Worm (Caenorhabditis elegans) whole organism, L4 larva: ENCODE results near the gene C24H10.2.

ENCODE experiments used
- D1046.2 ChIP-seq: fragments of 200-800 bp; sonication (Bioruptor generic); IDR thresholded peaks from 2 replicates; pipeline ENCODE4 v1.3.6; 2022; ENCODE audit warnings: missing genetic modification characterization, missing compliant biosample characterization
- ceh-32 ChIP-seq: sonication (generic microtip); optimal IDR thresholded peaks from 2 replicates; lab custom pipeline; 2016; ENCODE audit warnings: mild to moderate bottlenecking, missing genetic modification characterization, missing compliant biosample characterization; ENCODE audit not compliant: poor library complexity
- ceh-82 ChIP-seq: sonication (generic microtip); optimal IDR thresholded peaks from 2 replicates; lab custom pipeline; 2017; ENCODE audit warnings: missing biosample characterization, missing genetic modification characterization
- fos-1 ChIP-seq: fragments of 150-350 bp; optimal IDR thresholded peaks from 2 replicates; lab custom pipeline; 2014; ENCODE audit warnings: missing biosample characterization, missing genetic modification characterization
- jun-1 ChIP-seq: fragments of 150-350 bp; optimal IDR thresholded peaks from 2 replicates; lab custom pipeline; 2014; ENCODE audit warnings: missing biosample characterization, missing genetic modification reagents, missing genetic modification characterization
- nhr-77 ChIP-seq: fragments of 150-350 bp; optimal IDR thresholded peaks from 2 replicates; lab custom pipeline; 2014; ENCODE audit warnings: missing biosample characterization, missing genetic modification characterization
- pha-4 ChIP-seq, 2 experiments: fragments of 150-350 bp in 1 of 2; fragments of 200-800 bp in 1 of 2; sonication (Bioruptor generic) in 1 of 2; IDR thresholded peaks in 1 of 2; optimal IDR thresholded peaks in 1 of 2; 2 replicates each; pipeline versions ENCODE4 v1.3.6 to Lab custom; 2014 to 2022; ENCODE audit warnings: missing genetic modification characterization in 2 of 2, missing genetic modification reagents in 2 of 2, missing biosample characterization in 1 of 2, missing compliant biosample characterization in 1 of 2
- pqm-1 ChIP-seq: sonication (generic microtip); optimal IDR thresholded peaks from 2 replicates; lab custom pipeline; 2017; ENCODE audit warnings: missing biosample characterization, missing genetic modification characterization
- unc-62 ChIP-seq, 3 experiments: fragments of 150-350 bp in 1 of 3; sonication (generic microtip); optimal IDR thresholded peaks in 2 of 3; peaks in 1 of 3; 1 replicate in 1 of 3; 2 replicates in 2 of 3; lab custom pipeline; 2014 to 2017; ENCODE audit warnings: missing biosample characterization in 3 of 3, missing genetic modification characterization in 3 of 3, missing genetic modification reagents in 3 of 3, missing genotype in 1 of 3

DNA sequence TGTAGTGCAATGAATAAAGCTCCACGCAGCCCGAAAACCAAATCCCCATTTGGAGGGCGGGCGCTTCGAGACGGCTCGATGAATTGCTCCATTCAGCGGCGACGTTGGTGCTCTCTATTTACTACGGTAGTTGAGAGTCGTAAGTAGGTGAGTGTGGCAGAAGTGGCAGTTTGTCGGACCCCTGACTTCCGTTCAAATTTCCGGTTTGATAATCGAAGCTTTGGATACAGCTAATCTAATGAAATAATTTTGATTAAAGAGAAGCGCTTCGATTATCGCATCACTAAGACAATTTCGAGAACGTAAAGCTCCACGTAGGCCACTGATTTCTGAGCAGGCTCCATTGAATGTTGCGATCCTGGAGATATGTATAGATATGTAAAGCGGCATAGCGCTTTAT is 20.1 kb downstream of the C24H10.2 start, which contains the start of gene ets-5:
- TF ChIP-seq unc-62 (GFP tag; optimal IDR thresholded peaks at IDR 0.05 in 1 of 2; lab: Kevin White, UChicago) (no peak), unc-62 (tag; optimal IDR thresholded peaks at IDR 0.05; lab: Kevin White, UChicago) (no peak), D1046.2 (no peak), fos-1 (no peak), nhr-77 (tag; lab: Kevin White, UChicago) (no peak), ceh-82 (tag; lab: Kevin White, UChicago) (no peak), pha-4 (GFP tag; IDR thresholded peaks at IDR 0.05; lab: Robert Waterston, UW) (no peak), pha-4 (tag; optimal IDR thresholded peaks at IDR 0.05; lab: Kevin White, UChicago) (no peak), ceh-32 (tag; lab: Kevin White, UChicago) (no peak), jun-1 (no peak), pqm-1 (tag; lab: Kevin White, UChicago) (no peak)
